Fruit fly (Drosophila melanogaster): Measurements from ENCODE around the gene Rbf2.

DNA sequence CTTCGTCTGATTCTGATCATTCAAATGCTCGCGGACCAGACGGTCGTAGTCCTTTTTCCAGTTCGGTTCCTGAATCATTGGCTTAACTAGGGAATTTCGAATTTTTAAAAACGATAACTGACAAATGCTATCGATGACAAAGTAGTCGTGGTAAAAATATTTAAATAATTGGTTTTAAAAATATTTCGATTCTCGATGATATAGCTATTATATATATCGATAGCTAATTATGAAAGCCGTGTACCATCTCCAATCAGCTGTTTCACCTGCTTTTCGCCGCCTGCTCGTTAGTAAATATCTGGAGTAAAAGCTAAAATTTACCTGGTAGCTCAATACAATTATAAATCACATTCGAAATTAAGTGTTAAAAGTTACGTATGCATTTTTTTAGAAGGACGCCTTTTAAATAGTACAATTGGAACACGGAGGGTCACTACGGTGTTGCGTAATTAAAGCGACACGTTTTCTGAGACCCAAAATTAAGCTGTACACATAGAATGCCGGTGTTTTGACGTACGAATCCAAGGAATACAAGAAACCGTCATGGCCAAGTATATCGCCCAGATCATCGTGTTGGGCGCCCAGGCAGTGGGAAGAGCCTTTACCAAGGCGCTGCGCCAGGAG is 31.5 kb upstream of the Rbf2 start, which contains the start of the genes CG5478 and blp:
- TF ChIP-seq Ets98B (GFP tag; IDR thresholded peaks at IDR 0.05) (no peak), CG9948 (tag; optimal IDR thresholded peaks at IDR 0.05) (no peak), CG14655 (GFP tag; optimal IDR thresholded peaks at IDR 0.05) (no peak), fd96Ca (GFP tag; IDR thresholded peaks at IDR 0.05) (no peak), D1 (tag; optimal IDR thresholded peaks at IDR 0.05) (no peak)

Data from whole organism, pupa.